Worm (Caenorhabditis elegans) whole organism, mixed stage, embryonic: ENCODE measurements around the gene gpa-5.
A peak's percentile ranks its signal among the peaks of the same experiment; 100 is the strongest.

Experiments used
- M03D4.4 ChIP-seq: sonication (generic microtip); optimal IDR thresholded peaks from 2 replicates; lab custom pipeline; 2017; ENCODE audit warnings: mild to moderate bottlenecking, missing genetic modification characterization, missing compliant biosample characterization
- bed-3 ChIP-seq: fragments of 200-800 bp; sonication (Bioruptor generic); optimal IDR thresholded peaks from 3 replicates; lab custom pipeline; 2018; ENCODE audit warnings: mild to moderate bottlenecking, missing genetic modification characterization, moderate library complexity, missing compliant biosample characterization
- blmp-1 ChIP-seq: fragments of 150-350 bp; optimal IDR thresholded peaks from 2 replicates; lab custom pipeline; 2014; ENCODE audit warnings: missing biosample characterization, missing genetic modification characterization
- ceh-39 ChIP-seq: fragments of 150-350 bp; optimal IDR thresholded peaks from 2 replicates; lab custom pipeline; 2014; ENCODE audit warnings: missing biosample characterization, missing genetic modification characterization
- ceh-43 ChIP-seq: fragments of 200-800 bp; sonication (Bioruptor generic); optimal IDR thresholded peaks from 2 replicates; lab custom pipeline; 2018; ENCODE audit warnings: mild to moderate bottlenecking, missing genetic modification characterization, moderate library complexity, missing compliant biosample characterization
- ceh-83 ChIP-seq: fragments of 200-800 bp; sonication (Bioruptor generic); optimal IDR thresholded peaks from 2 replicates; lab custom pipeline; 2018; ENCODE audit warnings: mild to moderate bottlenecking, missing genetic modification characterization, missing compliant biosample characterization
- ces-1 ChIP-seq: fragments of 150-350 bp; optimal IDR thresholded peaks from 2 replicates; lab custom pipeline; 2014; ENCODE audit warnings: missing biosample characterization, missing genetic modification reagents, missing genetic modification characterization
- cnd-1 ChIP-seq: fragments of 200-800 bp; sonication (Bioruptor generic); optimal IDR thresholded peaks from 2 replicates; lab custom pipeline; 2018; ENCODE audit warnings: mild to moderate bottlenecking, missing genetic modification characterization, missing compliant biosample characterization
- drap-1 ChIP-seq: fragments of 200-800 bp; sonication (Bioruptor generic); optimal IDR thresholded peaks from 3 replicates; lab custom pipeline; 2018; ENCODE audit warnings: mild to moderate bottlenecking, missing genetic modification characterization, missing compliant biosample characterization
- elt-1 ChIP-seq: sonication (generic microtip); optimal IDR thresholded peaks from 2 replicates; lab custom pipeline; 2017; ENCODE audit warnings: missing genetic modification characterization, mild to moderate bottlenecking, missing compliant biosample characterization, antibody characterized with exemption, moderate library complexity, borderline replicate concordance; ENCODE audit not compliant: insufficient read depth
- elt-3 ChIP-seq: fragments of 150-350 bp; optimal IDR thresholded peaks from 2 replicates; lab custom pipeline; 2014; ENCODE audit warnings: missing biosample characterization, missing genetic modification characterization
- flh-1 ChIP-seq: fragments of 200-800 bp; sonication (Bioruptor generic); optimal IDR thresholded peaks from 2 replicates; lab custom pipeline; 2018; ENCODE audit warnings: mild to moderate bottlenecking, missing genetic modification characterization, moderate library complexity, missing compliant biosample characterization
- ham-2 ChIP-seq: fragments of 200-800 bp; sonication (Bioruptor generic); optimal IDR thresholded peaks from 2 replicates; lab custom pipeline; 2018; ENCODE audit warnings: mild to moderate bottlenecking, missing genetic modification characterization, missing compliant biosample characterization
- hlh-1 ChIP-seq: fragments of 150-350 bp; optimal IDR thresholded peaks from 2 replicates; lab custom pipeline; 2014; ENCODE audit warnings: missing biosample characterization, missing genetic modification reagents, missing genetic modification characterization
- lin-13 ChIP-seq: fragments of 150-350 bp; optimal IDR thresholded peaks from 2 replicates; lab custom pipeline; 2014; ENCODE audit warnings: missing biosample characterization, missing genetic modification characterization
- lin-32 ChIP-seq: fragments of 200-800 bp; sonication (Bioruptor generic); optimal IDR thresholded peaks from 2 replicates; lab custom pipeline; 2018; ENCODE audit warnings: mild to moderate bottlenecking, missing genetic modification characterization, missing compliant biosample characterization
- lsy-2 ChIP-seq: fragments of 150-350 bp; optimal IDR thresholded peaks from 2 replicates; lab custom pipeline; 2014; ENCODE audit warnings: missing biosample characterization, missing genetic modification characterization
- mab-5 ChIP-seq: fragments of 150-350 bp; optimal IDR thresholded peaks from 2 replicates; lab custom pipeline; 2014; ENCODE audit warnings: missing biosample characterization, missing genetic modification characterization
- mep-1 ChIP-seq: fragments of 150-350 bp; optimal IDR thresholded peaks from 2 replicates; lab custom pipeline; 2017; ENCODE audit warnings: missing biosample characterization, missing genetic modification reagents, missing genetic modification characterization, inconsistent platforms
- mls-2 ChIP-seq: sonication (generic microtip); optimal IDR thresholded peaks from 2 replicates; lab custom pipeline; 2016; ENCODE audit warnings: mild to moderate bottlenecking, missing genetic modification characterization, moderate library complexity, missing compliant biosample characterization
- nhr-12 ChIP-seq: fragments of 150-350 bp; optimal IDR thresholded peaks from 2 replicates; lab custom pipeline; 2014; ENCODE audit warnings: missing biosample characterization, missing genetic modification characterization
- nhr-2 ChIP-seq: fragments of 150-350 bp; optimal IDR thresholded peaks from 2 replicates; lab custom pipeline; 2014; ENCODE audit warnings: missing biosample characterization, missing genetic modification characterization
- nhr-237 ChIP-seq: fragments of 150-350 bp; optimal IDR thresholded peaks from 2 replicates; lab custom pipeline; 2014; ENCODE audit warnings: missing biosample characterization, missing genetic modification characterization
- nhr-28 ChIP-seq: fragments of 150-350 bp; optimal IDR thresholded peaks from 2 replicates; lab custom pipeline; 2014; ENCODE audit warnings: missing biosample characterization, missing genetic modification characterization
- pha-4 ChIP-seq: fragments of 150-350 bp; optimal IDR thresholded peaks from 2 replicates; lab custom pipeline; 2018; ENCODE audit warnings: missing biosample characterization, missing genetic modification reagents, missing genetic modification characterization
- sem-2 ChIP-seq: fragments of 200-800 bp; sonication (Bioruptor generic); optimal IDR thresholded peaks from 2 replicates; lab custom pipeline; 2018; ENCODE audit warnings: mild to moderate bottlenecking, missing genetic modification characterization, missing compliant biosample characterization
- snpc-4 ChIP-seq: fragments of 150-350 bp; optimal IDR thresholded peaks from 2 replicates; lab custom pipeline; 2014; ENCODE audit warnings: missing biosample characterization, missing genetic modification characterization
- sptf-1 ChIP-seq: sonication (generic microtip); optimal IDR thresholded peaks from 2 replicates; lab custom pipeline; 2017; ENCODE audit warnings: mild to moderate bottlenecking, missing genetic modification characterization, moderate library complexity, missing compliant biosample characterization
- tbx-8 ChIP-seq: fragments of 200-800 bp; sonication (Bioruptor generic); optimal IDR thresholded peaks from 2 replicates; lab custom pipeline; 2018; ENCODE audit warnings: mild to moderate bottlenecking, missing genetic modification characterization, moderate library complexity, missing compliant biosample characterization
- unc-39 ChIP-seq: fragments of 150-350 bp; optimal IDR thresholded peaks from 2 replicates; lab custom pipeline; 2014; ENCODE audit warnings: missing biosample characterization, missing genetic modification characterization
- unc-62 ChIP-seq: fragments of 150-350 bp; optimal IDR thresholded peaks from 2 replicates; lab custom pipeline; 2014; ENCODE audit warnings: missing biosample characterization, missing genetic modification reagents, missing genetic modification characterization
- zip-8 ChIP-seq: fragments of 150-350 bp; optimal IDR thresholded peaks from 2 replicates; lab custom pipeline; 2014; ENCODE audit warnings: missing biosample characterization, missing genetic modification characterization
- ztf-11 ChIP-seq: fragments of 150-350 bp; optimal IDR thresholded peaks from 2 replicates; lab custom pipeline; 2014; ENCODE audit warnings: missing biosample characterization, missing genetic modification characterization

The gpa-5 gene

DNA sequence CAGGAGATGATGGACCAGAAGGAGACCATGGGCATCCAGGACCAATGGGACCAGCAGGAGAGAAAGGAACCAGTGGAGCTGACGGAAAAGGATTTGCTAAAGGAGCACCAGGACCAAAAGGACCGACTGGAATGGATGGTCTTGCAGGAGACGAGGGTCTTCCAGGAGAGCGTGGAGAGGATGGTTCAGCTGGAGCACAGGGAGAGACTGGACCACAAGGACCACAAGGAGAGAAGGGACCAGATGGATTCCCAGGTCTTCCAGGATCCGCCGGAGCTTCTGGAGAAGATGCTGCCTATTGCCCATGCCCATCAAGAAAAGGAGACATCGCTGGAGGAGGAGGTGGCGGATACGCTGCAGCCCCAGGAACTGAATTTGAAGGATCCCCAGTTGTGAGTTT, 26.8 kb downstream of the gpa-5 start:
- no peak for TF ChIP-seq M03D4.4
- no peak for TF ChIP-seq ztf-11 (tag; lab: Kevin White, UChicago)
- no peak for TF ChIP-seq nhr-237 (tag; lab: Kevin White, UChicago)
- TF ChIP-seq drap-1 (GFP tag; lab: Kevin White, UChicago) = no peak
- no peak for TF ChIP-seq lin-32

DNA sequence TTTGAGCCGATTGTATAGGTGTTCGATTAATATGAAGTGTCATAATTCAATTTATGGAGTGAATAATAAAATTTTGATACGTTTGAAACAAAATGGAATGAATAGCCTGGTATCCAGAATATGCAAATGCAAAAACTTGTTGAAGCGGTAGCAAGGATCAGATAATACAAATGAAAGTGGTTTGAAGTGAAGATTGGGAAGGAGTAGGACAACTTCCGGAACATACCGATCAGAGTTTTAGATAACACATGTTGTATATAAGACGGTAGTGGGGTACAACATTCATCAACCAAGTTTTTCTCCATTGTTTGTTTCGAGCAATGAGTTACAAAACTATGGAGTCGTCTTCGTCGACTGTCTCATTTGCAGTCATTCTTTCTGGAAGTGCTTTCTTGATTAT, 27.7 kb downstream of the gpa-5 start, which contains the start of gene col-164:
Gene col-164, plus strand, starts transcription at position 301 of the 400 bp plus-strand sequence.
- TF ChIP-seq lin-32 = no peak
- TF ChIP-seq unc-62 (GFP tag; lab: Kevin White, UChicago) = no peak
- no peak for TF ChIP-seq elt-3 (tag; lab: Kevin White, UChicago)
- no peak for TF ChIP-seq mls-2 (tag; lab: Kevin White, UChicago)
- no peak for TF ChIP-seq elt-1
- TF ChIP-seq flh-1 (GFP tag; lab: Kevin White, UChicago) = no peak
- TF ChIP-seq lin-13 (tag; lab: Kevin White, UChicago) = no peak
- no peak for TF ChIP-seq tbx-8 (GFP tag; lab: Kevin White, UChicago)
- TF ChIP-seq ztf-11 (tag; lab: Kevin White, UChicago) = no peak
- TF ChIP-seq unc-39 (tag; lab: Kevin White, UChicago) = no peak
- TF ChIP-seq zip-8 (tag; lab: Kevin White, UChicago) = no peak

DNA sequence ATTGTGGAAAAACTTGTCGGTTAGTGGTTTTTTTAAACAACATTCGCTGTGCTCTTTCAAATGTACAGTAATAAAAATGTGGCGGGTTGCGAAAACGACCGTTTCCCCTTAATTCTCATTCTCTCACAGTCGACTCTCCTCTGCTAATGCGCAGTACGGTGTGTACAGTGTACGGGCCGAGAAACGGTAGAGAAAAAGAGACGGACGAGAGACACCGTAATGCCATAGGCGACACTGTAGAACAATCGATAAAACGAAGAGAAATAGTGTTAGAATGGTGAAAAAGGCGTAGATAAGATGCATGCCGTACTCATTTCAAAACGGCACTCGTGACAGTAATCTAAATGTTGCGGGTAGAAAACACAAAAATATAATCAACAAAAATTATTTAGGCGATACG, 30.4 kb downstream of the gpa-5 start:
- TF ChIP-seq hlh-1 (tag; lab: Kevin White, UChicago) = no peak
- peak; percentile 25 for TF ChIP-seq pha-4 (tag; lab: Kevin White, UChicago)
- no peak for TF ChIP-seq cnd-1 (tag; lab: Kevin White, UChicago)
- peak; percentile 1 for TF ChIP-seq nhr-2 (tag; lab: Kevin White, UChicago)
- no peak for TF ChIP-seq lin-32
- no peak for TF ChIP-seq ces-1
- peak; percentile 92 for TF ChIP-seq lsy-2
- TF ChIP-seq ceh-39 (tag; lab: Kevin White, UChicago) = peak; percentile 56

DNA sequence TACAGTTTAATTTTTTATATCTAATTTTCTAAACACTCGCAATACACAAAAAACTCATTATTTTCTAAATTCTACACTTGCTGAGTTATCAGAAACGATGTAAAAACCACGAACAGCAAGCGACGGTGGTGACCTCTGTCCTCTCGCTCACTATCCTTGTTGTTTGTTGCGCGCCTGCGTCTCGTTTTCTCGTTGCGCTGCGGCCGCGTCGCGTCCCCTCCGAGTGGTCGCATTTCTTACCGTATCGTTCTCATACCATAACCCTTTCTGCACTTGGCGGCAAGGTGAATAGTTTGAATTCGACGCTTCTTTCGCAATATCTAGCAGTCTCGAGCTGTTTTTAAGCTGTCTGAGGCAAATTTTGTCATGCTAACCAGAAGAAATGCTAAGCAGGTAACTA, 31.4 kb downstream of the gpa-5 start, which contains the start of gene lsy-2:
Gene lsy-2, plus strand, starts transcription at position 271 of the 400 bp plus-strand sequence.
- TF ChIP-seq hlh-1 (tag; lab: Kevin White, UChicago) = peak; percentile 20
- TF ChIP-seq lsy-2 = peak; percentile 98
- TF ChIP-seq mep-1 (tag; lab: Kevin White, UChicago) = peak; percentile 61
- peak; percentile 5 for TF ChIP-seq lin-13 (tag; lab: Kevin White, UChicago)
- no peak for TF ChIP-seq flh-1 (GFP tag; lab: Kevin White, UChicago)
- peak; percentile 47 for TF ChIP-seq pha-4 (tag; lab: Kevin White, UChicago)
- peak; percentile 33 for TF ChIP-seq sptf-1 (tag; lab: Kevin White, UChicago)
- TF ChIP-seq nhr-12 (tag; lab: Kevin White, UChicago) = no peak
- no peak for TF ChIP-seq zip-8 (tag; lab: Kevin White, UChicago)
- TF ChIP-seq tbx-8 (GFP tag; lab: Kevin White, UChicago) = no peak
- TF ChIP-seq nhr-237 (tag; lab: Kevin White, UChicago) = peak; percentile 10
- TF ChIP-seq, all 35 proteins: peak for 7

DNA sequence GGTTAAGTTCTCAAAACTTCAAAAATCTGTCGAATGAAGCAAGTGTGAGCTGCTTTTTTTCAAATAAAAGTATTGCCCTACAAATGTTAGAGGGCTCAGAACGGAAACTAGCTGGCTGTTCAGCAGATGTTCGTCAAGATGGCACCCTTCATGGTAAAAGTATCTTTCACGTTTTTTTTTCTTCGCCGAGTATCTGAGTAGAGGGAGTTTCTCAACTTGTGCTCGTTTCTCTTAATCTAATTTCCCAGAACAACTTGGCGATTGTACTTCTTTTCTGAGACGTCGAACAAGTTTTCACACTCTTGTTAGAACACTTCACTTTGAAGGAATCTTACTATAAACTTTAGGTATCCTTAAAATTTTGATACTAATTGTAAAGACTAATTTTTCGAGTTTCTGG, 33.1 kb downstream of the gpa-5 start:
- TF ChIP-seq bed-3 (GFP tag; lab: Kevin White, UChicago) (no peak), ces-1 (peak; percentile 29)

DNA sequence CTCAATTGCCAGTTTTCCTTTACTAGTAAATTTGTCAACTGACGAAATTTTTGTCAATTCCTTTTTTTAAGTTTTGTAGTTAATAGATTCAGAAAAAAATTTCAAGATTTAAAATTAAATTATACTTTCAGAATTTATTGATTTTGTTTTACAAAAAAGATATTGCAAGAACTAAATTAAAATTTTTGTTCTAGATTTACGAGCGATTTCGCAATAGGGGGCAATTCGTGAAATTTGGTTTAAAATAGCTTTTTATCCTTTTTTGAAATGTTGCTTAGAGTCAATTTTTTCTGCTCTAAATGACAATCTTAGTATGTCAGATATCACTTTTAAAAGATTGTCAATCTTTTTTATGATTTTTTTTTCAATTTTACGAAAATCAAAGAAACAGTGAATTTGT, 35.4 kb downstream of the gpa-5 start:
- TF ChIP-seq mls-2 (tag; lab: Kevin White, UChicago) (no peak), ham-2 (GFP tag; lab: Kevin White, UChicago) (no peak), lsy-2 (peak; percentile 3)

DNA sequence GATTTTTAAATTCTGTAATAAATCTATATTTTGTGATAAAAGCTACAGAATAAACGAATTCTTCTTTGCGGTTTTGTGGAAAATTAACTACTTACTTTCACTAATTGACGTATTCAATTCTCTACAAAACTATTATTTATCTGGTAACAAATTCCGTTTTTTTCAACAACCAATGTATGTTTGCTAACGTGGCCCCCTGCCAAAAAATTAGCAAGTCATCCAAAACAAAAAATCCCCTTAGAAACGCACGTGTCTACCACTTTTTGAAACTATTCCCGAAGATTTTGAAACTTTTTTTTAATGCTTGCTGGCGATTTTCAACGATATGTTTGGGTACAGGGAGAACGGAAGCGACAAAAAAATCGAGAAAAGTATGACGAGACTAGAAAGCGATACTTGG, 35.9 kb downstream of the gpa-5 start, which contains the start of gene F49H12.2:
Gene F49H12.2, plus strand, starts transcription at position 301 of the 400 bp plus-strand sequence.
- no peak for TF ChIP-seq snpc-4 (tag; lab: Kevin White, UChicago)
- no peak for TF ChIP-seq nhr-12 (tag; lab: Kevin White, UChicago)
- no peak for TF ChIP-seq sptf-1 (tag; lab: Kevin White, UChicago)
- no peak for TF ChIP-seq unc-39 (tag; lab: Kevin White, UChicago)
- TF ChIP-seq hlh-1 (tag; lab: Kevin White, UChicago) = no peak
- TF ChIP-seq mep-1 (tag; lab: Kevin White, UChicago) = no peak
- no peak for TF ChIP-seq mab-5
- no peak for TF ChIP-seq nhr-28 (tag; lab: Kevin White, UChicago)
- TF ChIP-seq ceh-43 (GFP tag; lab: Kevin White, UChicago) = no peak
- TF ChIP-seq blmp-1 = no peak
- no peak for TF ChIP-seq nhr-2 (tag; lab: Kevin White, UChicago)
- TF ChIP-seq lin-13 (tag; lab: Kevin White, UChicago) = no peak
- TF ChIP-seq ztf-11 (tag; lab: Kevin White, UChicago) = no peak
- TF ChIP-seq ceh-83 (GFP tag; lab: Kevin White, UChicago) = no peak
- TF ChIP-seq ham-2 (GFP tag; lab: Kevin White, UChicago) = no peak
- no peak for TF ChIP-seq cnd-1 (tag; lab: Kevin White, UChicago)
- TF ChIP-seq lin-32 = no peak
- TF ChIP-seq M03D4.4 = no peak
- no peak for TF ChIP-seq elt-1
- no peak for TF ChIP-seq sem-2 (GFP tag; lab: Kevin White, UChicago)
- TF ChIP-seq, all 35 proteins: peak for 0
